Worm (Caenorhabditis elegans): ENCODE results near the gene frpr-12.

- TF ChIP-seq flt-1 (GFP tag; IDR thresholded peaks at IDR 0.05) (no peak), B0310.2 (tag; optimal IDR thresholded peaks at IDR 0.05) (no peak), ama-1 (optimal IDR thresholded peaks at IDR 0.05) (no peak), tbx-37 (GFP tag; conservative IDR thresholded peaks at IDR 0.05) (no peak), aly-1 (tag; optimal IDR thresholded peaks at IDR 0.05) (no peak), tbx-11 (GFP tag; IDR thresholded peaks at IDR 0.05) (no peak), hnd-1 (tag; optimal IDR thresholded peaks at IDR 0.05) (no peak)
Observed at ce11 chrV:8949873-8950272, 47.1 kb downstream of the frpr-12 start.

Data from whole organism, early embryonic.